Worm (Caenorhabditis elegans) whole organism, late embryonic: ENCODE data around the gene cwp-5.

ENCODE experiments used
- fkh-10 ChIP-seq: fragments of 150-350 bp; optimal IDR thresholded peaks from 2 replicates; lab custom pipeline; 2014; ENCODE audit warnings: missing biosample characterization, missing genetic modification reagents, missing genetic modification characterization
- gmeb-2 ChIP-seq: sonication (generic microtip); optimal IDR thresholded peaks from 2 replicates; lab custom pipeline; 2016; ENCODE audit warnings: missing genetic modification characterization, inconsistent platforms, missing compliant biosample characterization
- hlh-13 ChIP-seq: fragments of 200-800 bp; sonication (Bioruptor generic); optimal IDR thresholded peaks from 2 replicates; lab custom pipeline; 2018; ENCODE audit warnings: mild to moderate bottlenecking, missing genetic modification characterization, missing compliant biosample characterization
- pha-2 ChIP-seq: sonication (generic microtip); optimal IDR thresholded peaks from 2 replicates; lab custom pipeline; 2017; ENCODE audit warnings: mild to moderate bottlenecking, missing genetic modification characterization, missing compliant biosample characterization
- pros-1 ChIP-seq: fragments of 150-350 bp; optimal IDR thresholded peaks from 2 replicates; lab custom pipeline; 2014; ENCODE audit warnings: missing biosample characterization, missing genetic modification reagents, missing genetic modification characterization
- rnt-1 ChIP-seq: sonication (generic microtip); optimal IDR thresholded peaks from 2 replicates; lab custom pipeline; 2016; ENCODE audit warnings: missing genetic modification characterization, missing compliant biosample characterization
- tbx-2 ChIP-seq: sonication (generic microtip); optimal IDR thresholded peaks from 2 replicates; lab custom pipeline; 2016; ENCODE audit warnings: missing genetic modification characterization, missing compliant biosample characterization
- ztf-16 ChIP-seq: sonication (generic microtip); optimal IDR thresholded peaks from 2 replicates; lab custom pipeline; 2017; ENCODE audit warnings: missing genetic modification characterization, missing compliant biosample characterization

DNA sequence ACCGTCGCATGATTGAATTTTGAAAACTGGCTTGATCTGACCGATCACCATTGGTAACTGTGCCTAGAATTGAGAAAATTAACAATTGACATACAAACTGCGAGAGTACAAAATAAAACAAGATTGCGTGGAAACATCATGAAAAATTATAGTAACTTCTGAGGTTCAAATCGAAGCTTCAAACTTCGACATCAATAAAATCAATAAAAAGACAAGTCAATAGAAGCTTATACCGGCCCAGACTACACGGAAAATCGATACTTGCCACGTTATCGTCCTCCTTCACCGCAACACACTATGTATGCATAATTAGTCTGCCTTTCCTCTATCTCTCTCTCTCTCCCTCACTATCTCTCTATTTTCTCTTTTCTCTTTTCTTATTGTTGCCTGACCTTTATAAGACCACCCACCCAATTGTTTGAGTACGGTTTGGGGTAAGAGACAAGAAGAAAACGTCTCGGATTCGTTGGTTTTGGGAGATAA is 36.9 kb upstream of the cwp-5 start, which contains the start of gene skr-21:
- TF ChIP-seq gmeb-2 (tag; lab: Kevin White, UChicago) (no peak), hlh-13 (GFP tag; lab: Kevin White, UChicago) (no peak), pros-1 (tag; lab: Kevin White, UChicago) (no peak), rnt-1 (tag; lab: Kevin White, UChicago) (no peak), fkh-10 (GFP tag; lab: Kevin White, UChicago) (no peak), pha-2 (tag; lab: Kevin White, UChicago) (no peak), ztf-16 (tag; lab: Kevin White, UChicago) (no peak), tbx-2 (tag; lab: Kevin White, UChicago) (peak; percentile 40)
